Fruit fly (Drosophila melanogaster) whole organism, prepupa: ENCODE measurements around the gene CG33269.

Source experiments
- CG11902 ChIP-seq: fragments of 200-800 bp; sonication (Bioruptor generic); optimal IDR thresholded peaks from 3 replicates; lab custom pipeline; 2016; ENCODE audit warnings: missing biosample characterization, missing genetic modification characterization
- Hr39 ChIP-seq: fragments of 200-800 bp; sonication (Bioruptor generic); optimal IDR thresholded peaks from 2 replicates; lab custom pipeline; 2016; ENCODE audit warnings: missing biosample characterization, missing genetic modification characterization

dm6 chr3L:11582097-11582496 lies at the start of gene CG33269:
- no peak for TF ChIP-seq CG11902 (GFP tag; lab: Kevin White, UChicago)
- TF ChIP-seq Hr39 (GFP tag; lab: Kevin White, UChicago) = no peak
